Worm (Caenorhabditis elegans) whole organism, L2 larva: Measurements from ENCODE around the gene C45G9.2.
"Not testable (repeated sequence)": the region's sequence is repeated elsewhere in the genome, so short reads cannot be mapped to it uniquely, and the experiment has no call there.

Experiments used
- C34F6.9 ChIP-seq: fragments of 150-350 bp; optimal IDR thresholded peaks from 2 replicates; lab custom pipeline; 2014; ENCODE audit warnings: missing biosample characterization, missing genetic modification characterization
- F13H6.1 ChIP-seq: sonication (generic microtip); optimal IDR thresholded peaks from 2 replicates; lab custom pipeline; 2016; ENCODE audit warnings: missing genetic modification characterization, missing compliant biosample characterization
- Y55F3AM.14 ChIP-seq: fragments of 200-800 bp; sonication (Bioruptor generic); optimal IDR thresholded peaks from 2 replicates; lab custom pipeline; 2018; ENCODE audit warnings: mild to moderate bottlenecking, missing genetic modification characterization, missing compliant biosample characterization
- ZK546.5 ChIP-seq: sonication (generic microtip); optimal IDR thresholded peaks from 2 replicates; lab custom pipeline; 2017; ENCODE audit warnings: missing biosample characterization, missing genetic modification characterization
- aly-2 ChIP-seq: fragments of 150-350 bp; optimal IDR thresholded peaks from 2 replicates; lab custom pipeline; 2014; ENCODE audit warnings: missing biosample characterization, missing genetic modification characterization
- ama-1 ChIP-seq: fragments of 150-350 bp; optimal IDR thresholded peaks from 2 replicates; lab custom pipeline; 2018; ENCODE audit warnings: inconsistent platforms
- blmp-1 ChIP-seq: sonication (generic microtip); optimal IDR thresholded peaks from 2 replicates; lab custom pipeline; 2017; ENCODE audit warnings: missing genetic modification characterization, mild to moderate bottlenecking, missing compliant biosample characterization, antibody characterized with exemption, moderate library complexity; ENCODE audit not compliant: insufficient read depth
- ceh-16 ChIP-seq: fragments of 150-350 bp; optimal IDR thresholded peaks from 2 replicates; lab custom pipeline; 2014; ENCODE audit warnings: missing biosample characterization, missing genetic modification characterization
- ceh-82 ChIP-seq: fragments of 150-350 bp; optimal IDR thresholded peaks from 2 replicates; lab custom pipeline; 2014; ENCODE audit warnings: missing biosample characterization, missing genetic modification characterization
- crh-2 ChIP-seq: sonication (generic microtip); optimal IDR thresholded peaks from 2 replicates; lab custom pipeline; 2017; ENCODE audit warnings: missing biosample characterization, missing genetic modification characterization
- egl-27 ChIP-seq: sonication (generic microtip); optimal IDR thresholded peaks from 3 replicates; lab custom pipeline; 2017; ENCODE audit warnings: missing biosample characterization, missing genetic modification reagents, missing genetic modification characterization
- fos-1 ChIP-seq: fragments of 150-350 bp; optimal IDR thresholded peaks from 2 replicates; lab custom pipeline; 2014; ENCODE audit warnings: missing biosample characterization, missing genetic modification characterization
- gmeb-1 ChIP-seq: fragments of 150-350 bp; optimal IDR thresholded peaks from 2 replicates; lab custom pipeline; 2014; ENCODE audit warnings: missing biosample characterization, missing genetic modification characterization
- lin-11 ChIP-seq: fragments of 150-350 bp; sonication (generic microtip); optimal IDR thresholded peaks from 2 replicates; lab custom pipeline; 2014; ENCODE audit warnings: missing biosample characterization, missing genetic modification characterization, inconsistent platforms, mixed read lengths
- lin-13 ChIP-seq: fragments of 150-350 bp; optimal IDR thresholded peaks from 2 replicates; lab custom pipeline; 2014; ENCODE audit warnings: missing biosample characterization, missing genetic modification reagents, missing genetic modification characterization
- lsy-2 ChIP-seq, 2 experiments: fragments of 150-350 bp in 1 of 2; sonication (generic microtip) in 1 of 2; optimal IDR thresholded peaks; 2 replicates each; lab custom pipeline; 2014 to 2017; ENCODE audit warnings: missing biosample characterization in 2 of 2, missing genetic modification characterization in 2 of 2
- mab-5 ChIP-seq: fragments of 150-350 bp; optimal IDR thresholded peaks from 2 replicates; lab custom pipeline; 2014; ENCODE audit warnings: missing biosample characterization, missing genetic modification characterization
- mdl-1 ChIP-seq, 2 experiments: fragments of 150-350 bp in 1 of 2; sonication (generic microtip) in 1 of 2; optimal IDR thresholded peaks; 2 replicates each; lab custom pipeline; 2017; ENCODE audit warnings: missing biosample characterization in 2 of 2, missing genetic modification characterization in 2 of 2
- nhr-129 ChIP-seq: fragments of 150-350 bp; optimal IDR thresholded peaks from 2 replicates; lab custom pipeline; 2014; ENCODE audit warnings: missing biosample characterization, missing genetic modification characterization
- nhr-21 ChIP-seq: fragments of 150-350 bp; optimal IDR thresholded peaks from 2 replicates; lab custom pipeline; 2014; ENCODE audit warnings: missing biosample characterization, missing genetic modification characterization
- nhr-25 ChIP-seq: fragments of 150-350 bp; sonication (generic microtip); optimal IDR thresholded peaks from 3 replicates; lab custom pipeline; 2014; ENCODE audit warnings: missing biosample characterization, missing genetic modification characterization
- nhr-6 ChIP-seq: fragments of 150-350 bp; optimal IDR thresholded peaks from 2 replicates; lab custom pipeline; 2014; ENCODE audit warnings: missing biosample characterization, missing genetic modification characterization
- nhr-77 ChIP-seq: fragments of 150-350 bp; optimal IDR thresholded peaks from 2 replicates; lab custom pipeline; 2014; ENCODE audit warnings: missing biosample characterization, missing genetic modification characterization
- sem-4 ChIP-seq: fragments of 150-350 bp; optimal IDR thresholded peaks from 2 replicates; lab custom pipeline; 2014; ENCODE audit warnings: missing biosample characterization, missing genetic modification reagents, missing genetic modification characterization
- skn-1 ChIP-seq: sonication (generic microtip); optimal IDR thresholded peaks from 2 replicates; lab custom pipeline; 2017; ENCODE audit warnings: missing biosample characterization, missing genetic modification characterization
- sma-3 ChIP-seq: sonication (generic microtip); optimal IDR thresholded peaks from 2 replicates; lab custom pipeline; 2016; ENCODE audit warnings: missing genetic modification reagents, missing genetic modification characterization, missing compliant biosample characterization
- sma-9 ChIP-seq, 2 experiments: fragments of 150-350 bp in 1 of 2; sonication (generic microtip) in 1 of 2; optimal IDR thresholded peaks; 2 replicates each; lab custom pipeline; 2014 to 2016; ENCODE audit warnings: missing genetic modification characterization in 2 of 2, mild to moderate bottlenecking in 1 of 2, missing biosample characterization in 1 of 2, missing compliant biosample characterization in 1 of 2, missing genetic modification reagents in 1 of 2, moderate library complexity in 1 of 2
- snpc-4 ChIP-seq: fragments of 150-350 bp; optimal IDR thresholded peaks from 2 replicates; lab custom pipeline; 2014; ENCODE audit warnings: missing biosample characterization, missing genetic modification characterization
- unc-55 ChIP-seq: fragments of 150-350 bp; sonication (generic microtip); optimal IDR thresholded peaks from 3 replicates; lab custom pipeline; 2014; ENCODE audit warnings: missing biosample characterization, missing genetic modification reagents, missing genetic modification characterization
- unc-62 ChIP-seq: fragments of 150-350 bp; optimal IDR thresholded peaks from 2 replicates; lab custom pipeline; 2014; ENCODE audit warnings: missing biosample characterization, missing genetic modification reagents, missing genetic modification characterization
- zag-1 ChIP-seq: fragments of 150-350 bp; optimal IDR thresholded peaks from 2 replicates; lab custom pipeline; 2014; ENCODE audit warnings: missing biosample characterization, missing genetic modification characterization
- ztf-1 ChIP-seq: fragments of 200-800 bp; sonication (Bioruptor generic); conservative IDR thresholded peaks from 2 replicates; pipeline ENCODE4 v1.3.6; 2022; ENCODE audit warnings: missing genetic modification characterization, missing compliant biosample characterization
- ztf-4 ChIP-seq: fragments of 150-350 bp; optimal IDR thresholded peaks from 2 replicates; lab custom pipeline; 2014; ENCODE audit warnings: missing biosample characterization, missing genetic modification characterization

Gene C45G9.2

ce11 chrIII:5025136-5025629, 43.7 kb upstream of the C45G9.2 start:
- TF ChIP-seq sma-3 (GFP tag; lab: Kevin White, UChicago) (peak; percentile 44), F13H6.1 (tag; lab: Kevin White, UChicago) (peak; percentile 7), ama-1 (lab: Kevin White, UChicago) (peak; percentile 83), ztf-4 (tag; lab: Kevin White, UChicago) (peak; percentile 79), ceh-82 (tag; lab: Kevin White, UChicago) (no peak), nhr-21 (tag; lab: Kevin White, UChicago) (peak; percentile 2), sem-4 (tag; lab: Kevin White, UChicago) (peak; percentile 47), nhr-129 (no peak), Y55F3AM.14 (GFP tag; lab: Kevin White, UChicago) (peak; percentile 7), C34F6.9 (tag; lab: Kevin White, UChicago) (peak; percentile 25), crh-2 (tag; lab: Kevin White, UChicago) (peak; percentile 26), lsy-2 (tag; optimal IDR thresholded peaks at IDR 0.05; lab: Kevin White, UChicago) (peak in 1 of 2 experiments; percentile 60), ztf-1 (GFP tag; lab: Robert Waterston, UW) (peak; percentile 93), blmp-1 (tag; lab: Kevin White, UChicago) (no peak), gmeb-1 (tag; lab: Kevin White, UChicago) (peak; percentile 28), lin-13 (peak; percentile 19), skn-1 (no peak)

ce11 chrIII:5026366-5026765, 42.5 kb upstream of the C45G9.2 start:
- no peak for TF ChIP-seq zag-1 (tag; lab: Kevin White, UChicago)
- TF ChIP-seq unc-62 (GFP tag; lab: Kevin White, UChicago) = no peak
- no peak for TF ChIP-seq nhr-6 (tag; lab: Kevin White, UChicago)
- no peak for TF ChIP-seq ZK546.5 (tag; lab: Kevin White, UChicago)
- no peak for TF ChIP-seq C34F6.9 (tag; lab: Kevin White, UChicago)
- TF ChIP-seq lin-11 (tag; lab: Kevin White, UChicago) = no peak
- TF ChIP-seq Y55F3AM.14 (GFP tag; lab: Kevin White, UChicago) = no peak
- no peak for TF ChIP-seq ztf-1 (GFP tag; lab: Robert Waterston, UW)
- TF ChIP-seq ceh-16 = no peak
- TF ChIP-seq snpc-4 = no peak
- no peak for TF ChIP-seq mab-5 (tag; lab: Kevin White, UChicago)

DNA sequence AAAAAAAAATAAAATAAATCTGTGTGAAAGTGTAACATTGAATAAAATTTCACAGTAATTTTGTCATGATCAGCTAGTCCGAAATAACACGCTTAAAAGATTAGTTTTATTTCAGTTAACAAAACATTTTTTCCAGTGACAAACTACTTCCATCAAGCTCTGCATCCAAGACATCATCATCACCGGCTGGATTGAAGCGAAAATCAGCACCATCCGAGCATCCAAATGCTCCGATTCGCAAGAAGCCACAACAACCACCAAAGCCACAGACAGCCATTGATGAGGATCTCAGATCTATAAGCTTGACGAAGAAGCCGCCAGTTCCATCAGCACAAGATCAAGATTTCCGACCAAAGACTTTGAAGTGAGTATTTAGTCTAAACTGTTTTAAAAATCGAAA, 41.6 kb upstream of the C45G9.2 start:
- peak; percentile 14 for TF ChIP-seq nhr-25
- no peak for TF ChIP-seq lsy-2 (tag; optimal IDR thresholded peaks at IDR 0.05; lab: Kevin White, UChicago)

ce11 chrIII:5030629-5031028, 38.2 kb upstream of the C45G9.2 start, which contains the start of gene klp-6:
Gene klp-6 (plus strand): TSS chrIII:5030929.
- TF ChIP-seq lin-13 (no peak), gmeb-1 (tag; lab: Kevin White, UChicago) (no peak), snpc-4 (no peak), lsy-2 (tag; optimal IDR thresholded peaks at IDR 0.05; lab: Kevin White, UChicago) (no peak), ztf-4 (tag; lab: Kevin White, UChicago) (no peak), nhr-129 (no peak), F13H6.1 (tag; lab: Kevin White, UChicago) (no peak), C34F6.9 (tag; lab: Kevin White, UChicago) (no peak), ZK546.5 (tag; lab: Kevin White, UChicago) (no peak), mab-5 (tag; lab: Kevin White, UChicago) (no peak), fos-1 (tag; lab: Kevin White, UChicago) (no peak), skn-1 (no peak), sem-4 (tag; lab: Kevin White, UChicago) (no peak), lin-11 (tag; lab: Kevin White, UChicago) (no peak), aly-2 (tag; lab: Kevin White, UChicago) (no peak), nhr-77 (no peak), nhr-21 (tag; lab: Kevin White, UChicago) (no peak), ceh-82 (tag; lab: Kevin White, UChicago) (no peak), ztf-1 (GFP tag; lab: Robert Waterston, UW) (no peak)
- TF ChIP-seq, all 48 proteins: peak for 0

DNA sequence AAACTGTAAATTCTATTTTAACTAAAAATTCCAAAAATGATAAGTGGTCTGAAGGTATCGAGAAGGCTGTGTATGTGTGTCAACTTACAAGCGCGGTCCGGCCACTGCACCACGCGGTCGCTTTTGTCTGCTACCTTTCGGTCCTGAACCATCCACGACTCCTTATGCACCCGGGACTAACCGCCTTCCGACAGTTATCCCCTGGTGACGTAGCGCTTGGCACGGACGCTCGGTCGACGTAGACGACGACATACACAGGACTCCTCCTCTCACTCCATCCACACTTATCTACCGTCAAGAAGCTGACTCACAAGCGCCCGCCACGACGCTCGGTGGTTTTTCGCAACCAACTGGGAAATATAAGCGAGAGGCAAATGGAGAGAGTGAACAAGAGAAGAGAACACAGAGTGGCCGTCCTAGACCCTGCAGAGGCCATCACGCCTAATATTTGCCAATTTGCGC, 37.5 kb upstream of the C45G9.2 start:
- peak; percentile 50 for TF ChIP-seq sma-9 (GFP tag; optimal IDR thresholded peaks at IDR 0.05; lab: Kevin White, UChicago)
- not testable (repeated sequence) for TF ChIP-seq sma-9 (tag; optimal IDR thresholded peaks at IDR 0.05; lab: Kevin White, UChicago)
- TF ChIP-seq crh-2 (tag; lab: Kevin White, UChicago) = peak; percentile 77
- peak; percentile 28 for TF ChIP-seq ztf-4 (tag; lab: Kevin White, UChicago)
- TF ChIP-seq lin-13 = peak; percentile 76
- peak; percentile 75 for TF ChIP-seq sma-3 (GFP tag; lab: Kevin White, UChicago)
- peak; percentile 50 for TF ChIP-seq nhr-25
- TF ChIP-seq unc-55 = peak; percentile 45
- TF ChIP-seq F13H6.1 (tag; lab: Kevin White, UChicago) = peak; percentile 89
- peak; percentile 27 for TF ChIP-seq snpc-4
- TF ChIP-seq lin-11 (tag; lab: Kevin White, UChicago) = peak; percentile 49
- TF ChIP-seq mdl-1 (tag; optimal IDR thresholded peaks at IDR 0.05; lab: Kevin White, UChicago) = peak in 1 of 2 experiments; percentile 43
- peak; percentile 77 for TF ChIP-seq nhr-21 (tag; lab: Kevin White, UChicago)
- TF ChIP-seq egl-27 = peak; percentile 24
- peak; percentile 30 for TF ChIP-seq C34F6.9 (tag; lab: Kevin White, UChicago)
- peak; percentile 66 to 72 for TF ChIP-seq lsy-2 (tag; optimal IDR thresholded peaks at IDR 0.05; lab: Kevin White, UChicago)
- TF ChIP-seq Y55F3AM.14 (GFP tag; lab: Kevin White, UChicago) = peak; percentile 70
- peak; percentile 88 for TF ChIP-seq fos-1 (tag; lab: Kevin White, UChicago)
- peak; percentile 47 for TF ChIP-seq sem-4 (tag; lab: Kevin White, UChicago)
- peak; percentile 49 for TF ChIP-seq nhr-129
- peak; percentile 47 for TF ChIP-seq gmeb-1 (tag; lab: Kevin White, UChicago)
- peak; percentile 7 for TF ChIP-seq mab-5 (tag; lab: Kevin White, UChicago)
